Fruit fly (Drosophila melanogaster) whole organism, embryonic: ENCODE data around the gene flw.

Experiments
- C15 ChIP-seq: fragments of 200-800 bp; sonication (Bioruptor generic); IDR thresholded peaks from 3 replicates; pipeline ENCODE4 v1.3.6; 2022; ENCODE audit warnings: missing biosample characterization, missing genetic modification characterization
- CG10543 ChIP-seq: fragments of 200-800 bp; sonication (Bioruptor generic); optimal IDR thresholded peaks from 3 replicates; lab custom pipeline; 2017; ENCODE audit warnings: missing biosample characterization, mild to moderate bottlenecking, missing genetic modification characterization, moderate library complexity
- CG10959 ChIP-seq: fragments of 200-800 bp; sonication (Bioruptor generic); IDR thresholded peaks from 2 replicates; pipeline ENCODE4 v1.3.6; 2022; ENCODE audit warnings: missing biosample characterization, missing genetic modification characterization
- CG11085 ChIP-seq: fragments of 200-800 bp; sonication (Bioruptor generic); IDR thresholded peaks from 2 replicates; pipeline ENCODE4 v1.3.6; 2022; ENCODE audit warnings: missing biosample characterization, missing genetic modification characterization
- CG11696 ChIP-seq: fragments of 200-800 bp; sonication (Bioruptor generic); IDR thresholded peaks from 2 replicates; pipeline ENCODE4 v1.3.6; 2022; ENCODE audit warnings: missing biosample characterization, missing genetic modification characterization
- CG12104 ChIP-seq: fragments of 200-800 bp; sonication (Bioruptor generic); optimal IDR thresholded peaks from 3 replicates; lab custom pipeline; 2016; ENCODE audit warnings: missing biosample characterization, missing genetic modification characterization
- CG12155 ChIP-seq: fragments of 200-800 bp; sonication (Bioruptor generic); optimal IDR thresholded peaks from 3 replicates; lab custom pipeline; 2016; ENCODE audit warnings: missing biosample characterization, missing genetic modification characterization
- CG13424 ChIP-seq: fragments of 200-800 bp; sonication (Bioruptor generic); optimal IDR thresholded peaks from 2 replicates; lab custom pipeline; 2019; ENCODE audit warnings: missing biosample characterization, mild to moderate bottlenecking, missing genetic modification characterization, moderate library complexity
- CG13894 ChIP-seq: fragments of 200-800 bp; sonication (Bioruptor generic); optimal IDR thresholded peaks from 3 replicates; lab custom pipeline; 2018; ENCODE audit warnings: missing biosample characterization, mild to moderate bottlenecking, missing genetic modification characterization, moderate library complexity
- CG1647 ChIP-seq: fragments of 200-800 bp; sonication (Bioruptor generic); optimal IDR thresholded peaks from 3 replicates; lab custom pipeline; 2016; ENCODE audit warnings: missing biosample characterization, missing genetic modification characterization
- CG16815 ChIP-seq: fragments of 200-800 bp; sonication (Bioruptor generic); optimal IDR thresholded peaks from 3 replicates; lab custom pipeline; 2017; ENCODE audit warnings: missing biosample characterization, mild to moderate bottlenecking, missing genetic modification characterization
- CG18262 ChIP-seq: fragments of 200-800 bp; optimal IDR thresholded peaks from 3 replicates; lab custom pipeline; 2019; ENCODE audit warnings: missing biosample characterization, mild to moderate bottlenecking, missing genetic modification characterization, moderate library complexity
- CG3163 ChIP-seq: fragments of 200-800 bp; sonication (Bioruptor generic); optimal IDR thresholded peaks from 3 replicates; lab custom pipeline; 2016; ENCODE audit warnings: missing biosample characterization, missing genetic modification characterization
- CG3995 ChIP-seq: fragments of 200-800 bp; sonication (Bioruptor generic); optimal IDR thresholded peaks from 3 replicates; lab custom pipeline; 2016; ENCODE audit warnings: missing biosample characterization, missing genetic modification characterization
- CG4328 ChIP-seq: fragments of 200-800 bp; sonication (Bioruptor generic); optimal IDR thresholded peaks from 3 replicates; lab custom pipeline; 2017; ENCODE audit warnings: missing biosample characterization, missing genetic modification reagents, missing genetic modification characterization
- CG4404 ChIP-seq: fragments of 200-800 bp; sonication (Bioruptor generic); IDR thresholded peaks from 2 replicates; pipeline ENCODE4 v1.3.6; 2022; ENCODE audit warnings: missing biosample characterization, missing genetic modification characterization
- CG4820 ChIP-seq: fragments of 200-800 bp; sonication (Bioruptor generic); optimal IDR thresholded peaks from 3 replicates; lab custom pipeline; 2016; ENCODE audit warnings: missing biosample characterization, missing genetic modification characterization
- CG6654 ChIP-seq: fragments of 200-800 bp; sonication (Bioruptor generic); optimal IDR thresholded peaks from 2 replicates; lab custom pipeline; 2017; ENCODE audit warnings: missing biosample characterization, mild to moderate bottlenecking, missing genetic modification characterization
- CG7928 ChIP-seq: fragments of 200-800 bp; sonication (Bioruptor generic); optimal IDR thresholded peaks from 2 replicates; lab custom pipeline; 2017; ENCODE audit warnings: missing biosample characterization, mild to moderate bottlenecking, missing genetic modification characterization
- CG7987 ChIP-seq: fragments of 200-800 bp; sonication (Bioruptor generic); optimal IDR thresholded peaks from 2 replicates; lab custom pipeline; 2018; ENCODE audit warnings: missing biosample characterization, mild to moderate bottlenecking, missing genetic modification characterization, moderate library complexity
- CG8290 ChIP-seq, 3 experiments: fragments of 200-800 bp; sonication (Bioruptor generic); optimal IDR thresholded peaks; 2 replicates each; lab custom pipeline; 2016 to 2019; ENCODE audit warnings: missing biosample characterization in 3 of 3, missing genetic modification characterization in 3 of 3, mild to moderate bottlenecking in 2 of 3, moderate library complexity in 1 of 3
- CG8924 ChIP-seq: fragments of 200-800 bp; optimal IDR thresholded peaks from 3 replicates; lab custom pipeline; 2019; ENCODE audit warnings: missing biosample characterization, mild to moderate bottlenecking, missing genetic modification characterization, moderate library complexity
- CHES-1-like ChIP-seq: fragments of 200-800 bp; sonication (Bioruptor generic); optimal IDR thresholded peaks from 2 replicates; lab custom pipeline; 2016; ENCODE audit warnings: missing biosample characterization, missing genetic modification characterization
- D ChIP-seq, 2 experiments: fragments of 200-800 bp in 1 of 2; fragments of >200 bp in 1 of 2; sonication (Bioruptor generic) in 1 of 2; optimal IDR thresholded peaks; 2 replicates in 1 of 2; 3 replicates in 1 of 2; lab custom pipeline; 2017; ENCODE audit warnings: mild to moderate bottlenecking in 1 of 2, missing biosample characterization in 1 of 2, missing genetic modification characterization in 1 of 2, missing genetic modification reagents in 1 of 2
- Dad ChIP-seq: fragments of 200-800 bp; sonication (Bioruptor generic); optimal IDR thresholded peaks from 3 replicates; lab custom pipeline; 2016; ENCODE audit warnings: missing biosample characterization, missing genetic modification characterization
- Dip3 ChIP-seq: fragments of 200-800 bp; sonication (Bioruptor generic); optimal IDR thresholded peaks from 3 replicates; lab custom pipeline; 2016; ENCODE audit warnings: missing biosample characterization, missing genetic modification characterization
- Hr51 ChIP-seq, 2 experiments: fragments of 200-800 bp; sonication (Bioruptor generic); optimal IDR thresholded peaks; 2 replicates in 1 of 2; 3 replicates in 1 of 2; lab custom pipeline; 2016 to 2018; ENCODE audit warnings: missing biosample characterization in 2 of 2, missing genetic modification characterization in 2 of 2, mild to moderate bottlenecking in 1 of 2, moderate library complexity in 1 of 2
- Lim3 ChIP-seq: fragments of 200-800 bp; sonication (Bioruptor generic); IDR thresholded peaks from 2 replicates; pipeline ENCODE4 v1.3.6; 2022; ENCODE audit warnings: missing biosample characterization, missing genetic modification characterization
- Optix ChIP-seq: fragments of 200-800 bp; sonication (Bioruptor generic); IDR thresholded peaks from 3 replicates; pipeline ENCODE4 v1.3.6; 2022; ENCODE audit warnings: missing biosample characterization, missing genetic modification characterization
- Poxn ChIP-seq: fragments of 200-800 bp; sonication (Bioruptor generic); IDR thresholded peaks from 2 replicates; pipeline ENCODE4 v1.3.6; 2022; ENCODE audit warnings: missing biosample characterization, missing genetic modification characterization
- Ravus ChIP-seq: fragments of 200-800 bp; sonication (Bioruptor generic); IDR thresholded peaks from 2 replicates; pipeline ENCODE4 v1.3.6; 2022; ENCODE audit warnings: missing biosample characterization, missing genetic modification characterization
- Rfx ChIP-seq: fragments of 200-800 bp; sonication (Bioruptor generic); IDR thresholded peaks from 2 replicates; pipeline ENCODE4 v1.3.6; 2022; ENCODE audit warnings: missing biosample characterization, missing genetic modification characterization
- Sry-β ChIP-seq: fragments of 200-800 bp; sonication (Bioruptor generic); optimal IDR thresholded peaks from 2 replicates; lab custom pipeline; 2018; ENCODE audit warnings: missing biosample characterization, mild to moderate bottlenecking, missing genetic modification characterization, moderate library complexity
- Sry-δ ChIP-seq: fragments of 200-800 bp; sonication (Bioruptor generic); optimal IDR thresholded peaks from 2 replicates; lab custom pipeline; 2016; ENCODE audit warnings: missing biosample characterization, missing genetic modification characterization
- al ChIP-seq: fragments of 200-800 bp; sonication (Bioruptor generic); IDR thresholded peaks from 2 replicates; pipeline ENCODE4 v1.3.6; 2022; ENCODE audit warnings: missing biosample characterization, missing genetic modification characterization
- chinmo ChIP-seq: fragments of 200-800 bp; sonication (Bioruptor generic); IDR thresholded peaks from 4 replicates; pipeline ENCODE4 v1.3.6; 2022; ENCODE audit warnings: missing biosample characterization, missing genetic modification characterization; ENCODE audit not compliant: partially characterized antibody
- dysf ChIP-seq: fragments of 200-800 bp; sonication (Bioruptor generic); IDR thresholded peaks from 3 replicates; pipeline ENCODE4 v1.3.6; 2022; ENCODE audit warnings: missing biosample characterization, missing genetic modification characterization
- fd96Cb ChIP-seq: fragments of 200-800 bp; sonication (Bioruptor generic); optimal IDR thresholded peaks from 2 replicates; lab custom pipeline; 2018; ENCODE audit warnings: missing biosample characterization, mild to moderate bottlenecking, missing genetic modification characterization, moderate library complexity
- gt ChIP-seq: fragments of 200-800 bp; sonication (Bioruptor generic); IDR thresholded peaks from 2 replicates; pipeline ENCODE4 v1.3.6; 2022; ENCODE audit warnings: missing biosample characterization, missing genetic modification characterization
- jing ChIP-seq: fragments of 200-800 bp; sonication (Bioruptor generic); optimal IDR thresholded peaks from 2 replicates; lab custom pipeline; 2018; ENCODE audit warnings: missing biosample characterization, mild to moderate bottlenecking, missing genetic modification characterization
- kah ChIP-seq: fragments of 200-800 bp; sonication (Bioruptor generic); optimal IDR thresholded peaks from 2 replicates; lab custom pipeline; 2018; ENCODE audit warnings: missing biosample characterization, mild to moderate bottlenecking, missing genetic modification characterization
- knrl ChIP-seq: fragments of 200-800 bp; sonication (Bioruptor generic); IDR thresholded peaks from 3 replicates; pipeline ENCODE4 v1.3.6; 2022; ENCODE audit warnings: missing biosample characterization, missing genetic modification characterization; ENCODE audit not compliant: partially characterized antibody
- mam ChIP-seq: fragments of 200-800 bp; sonication (Bioruptor generic); optimal IDR thresholded peaks from 3 replicates; lab custom pipeline; 2016; ENCODE audit warnings: missing biosample characterization, missing genetic modification characterization
- prd ChIP-seq, 3 experiments: fragments of >200 bp in 2 of 3; fragments of 200-800 bp in 1 of 3; sonication (Bioruptor generic) in 1 of 3; optimal IDR thresholded peaks in 2 of 3; IDR thresholded peaks in 1 of 3; 2 replicates in 2 of 3; 3 replicates in 1 of 3; pipeline versions ENCODE4 v1.3.6 to Lab custom; 2017 to 2022; ENCODE audit warnings: missing biosample characterization in 1 of 3, missing genetic modification characterization in 1 of 3
- seq ChIP-seq: fragments of 200-800 bp; sonication (Bioruptor generic); IDR thresholded peaks from 2 replicates; pipeline ENCODE4 v1.3.6; 2022; ENCODE audit warnings: missing biosample characterization, missing genetic modification characterization
- shn ChIP-seq: fragments of 200-800 bp; sonication (Bioruptor generic); optimal IDR thresholded peaks from 3 replicates; lab custom pipeline; 2016; ENCODE audit warnings: missing biosample characterization, missing genetic modification characterization
- slbo ChIP-seq: fragments of 200-800 bp; sonication (Bioruptor generic); IDR thresholded peaks from 2 replicates; pipeline ENCODE4 v1.3.6; 2022; ENCODE audit warnings: missing biosample characterization, missing genetic modification characterization
- tna ChIP-seq: fragments of 200-800 bp; sonication (Bioruptor generic); IDR thresholded peaks from 2 replicates; pipeline ENCODE4 v1.3.6; 2022; ENCODE audit warnings: missing biosample characterization, missing genetic modification characterization; ENCODE audit not compliant: partially characterized antibody
- twi ChIP-seq: fragments of 200-800 bp; optimal IDR thresholded peaks from 2 replicates; lab custom pipeline; 2019; ENCODE audit warnings: missing biosample characterization, mild to moderate bottlenecking, missing genetic modification characterization, moderate library complexity
- zfh2 ChIP-seq: fragments of 200-800 bp; sonication (Bioruptor generic); optimal IDR thresholded peaks from 2 replicates; lab custom pipeline; 2016; ENCODE audit warnings: missing biosample characterization, missing genetic modification characterization

flw gene

dm6 chrX:10387672-10388071, 1.9 kb downstream of the flw start (continued):
- TF ChIP-seq tna (GFP tag; lab: Robert Waterston, UW) (no peak), zfh2 (GFP tag; lab: Kevin White, UChicago) (peak; percentile 49), CG16815 (GFP tag; lab: Kevin White, UChicago) (peak; percentile 17), Ravus (GFP tag; lab: Robert Waterston, UW) (no peak), twi (tag; lab: Kevin White, UChicago) (no peak), Poxn (peak; percentile 34; the same call in 1 of the 2 replicates), CG3995 (GFP tag; lab: Kevin White, UChicago) (no peak), slbo (GFP tag; lab: Robert Waterston, UW) (peak; percentile 76), CG13894 (tag; lab: Kevin White, UChicago) (no peak), CG1647 (GFP tag; lab: Kevin White, UChicago) (no peak), Rfx (peak; percentile 77), CG3163 (GFP tag; lab: Kevin White, UChicago) (no peak), CG6654 (GFP tag; lab: Kevin White, UChicago) (no peak), CG10543 (GFP tag; lab: Kevin White, UChicago) (no peak), CHES-1-like (GFP tag; lab: Kevin White, UChicago) (peak; percentile 15), CG7987 (GFP tag; lab: Kevin White, UChicago) (no peak), CG12155 (GFP tag; lab: Kevin White, UChicago) (peak; percentile 30), CG8924 (tag; lab: Kevin White, UChicago) (no peak), CG4328 (GFP tag; lab: Kevin White, UChicago) (no peak), C15 (0 out of 3 replicates have a peak, but pooled peaks have one; percentile 41), CG8290 (GFP tag; optimal IDR thresholded peaks at IDR 0.05; lab: Kevin White, UChicago) (no peak), CG8290 (tag; optimal IDR thresholded peaks at IDR 0.05; lab: Kevin White, UChicago) (peak in 1 of 2 experiments; percentile 90), chinmo (no peak), CG11696 (GFP tag; lab: Robert Waterston, UW) (no peak), CG4404 (GFP tag; lab: Robert Waterston, UW) (0 out of 2 replicates have a peak, but pooled peaks have one; percentile 29), CG7928 (GFP tag; lab: Kevin White, UChicago) (no peak), seq (no peak), Sry-β (GFP tag; lab: Kevin White, UChicago) (no peak), dysf (GFP tag; lab: Robert Waterston, UW) (peak; percentile 56; the same call in 2 of the 3 replicates), CG12104 (no peak), D (optimal IDR thresholded peaks at IDR 0.05; lab: Kevin White, UChicago) (no peak), D (GFP tag; optimal IDR thresholded peaks at IDR 0.05; lab: Kevin White, UChicago) (no peak), knrl (no peak), CG13424 (tag; lab: Kevin White, UChicago) (peak; percentile 21), Lim3 (GFP tag; lab: Robert Waterston, UW) (no peak), shn (GFP tag; lab: Kevin White, UChicago) (no peak), kah (GFP tag; lab: Kevin White, UChicago) (no peak), Hr51 (GFP tag; optimal IDR thresholded peaks at IDR 0.05; lab: Kevin White, UChicago) (peak in 1 of 2 experiments; percentile 36), mam (GFP tag; lab: Kevin White, UChicago) (peak; percentile 43), CG10959 (no peak), prd (optimal IDR thresholded peaks at IDR 0.05; lab: Kevin White, UChicago) (no peak), prd (GFP tag; IDR thresholded peaks at IDR 0.05; lab: Robert Waterston, UW) (peak; percentile 62; the same call in 1 of the 3 replicates), fd96Cb (peak; percentile 7), jing (no peak), CG4820 (GFP tag; lab: Kevin White, UChicago) (peak; percentile 7), Sry-δ (GFP tag; lab: Kevin White, UChicago) (no peak), gt (GFP tag; lab: Robert Waterston, UW) (no peak), CG18262 (tag; lab: Kevin White, UChicago) (no peak), Dad (peak; percentile 22), al (GFP tag; lab: Robert Waterston, UW) (peak; percentile 48; the same call in 1 of the 2 replicates), Dip3 (peak; percentile 56), CG11085 (GFP tag; lab: Robert Waterston, UW) (no peak), Optix (peak; percentile 46; the same call in 1 of the 3 replicates)
